Fruit fly (Drosophila melanogaster): ENCODE results near the gene Ube3a.

DNA sequence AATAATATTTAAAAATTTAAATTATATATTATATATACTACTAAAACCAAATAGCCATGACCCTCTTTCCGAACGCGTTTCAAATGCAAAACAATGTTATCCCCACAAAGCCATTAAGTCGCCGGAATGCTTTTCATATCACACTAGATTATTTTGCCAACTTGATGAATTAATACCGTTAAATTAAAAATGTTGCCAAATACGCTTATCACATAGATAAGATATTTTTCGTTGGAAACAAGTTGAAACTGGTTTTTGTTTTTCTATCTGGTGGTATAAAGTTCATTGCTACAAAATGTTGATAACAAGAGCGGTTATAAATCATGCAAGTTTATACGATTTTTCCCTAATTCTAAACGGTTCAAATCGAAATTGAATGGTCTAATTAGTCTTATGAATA lies 23.2 kb upstream of the Ube3a start:
- TF ChIP-seq Sin3A (optimal IDR thresholded peaks at IDR 0.05), result no peak
- TF ChIP-seq Myc (optimal IDR thresholded peaks at IDR 0.05), result no peak
- TF ChIP-seq h (optimal IDR thresholded peaks at IDR 0.05), result no peak
- TF ChIP-seq insv (optimal IDR thresholded peaks at IDR 0.05), result no peak

Data from Kc167 (cell line).